Fruit fly (Drosophila melanogaster): ENCODE results near the gene Mpi.

The Mpi gene

dm6 chr3R:9710886-9711285 is 48.5 kb upstream of the Mpi start, which contains the start of the genes trbd and dmt (continued):
- TF ChIP-seq CG16813 (GFP tag; IDR thresholded peaks at IDR 0.05; ENCODE audit: partially characterized antibody) (no peak), Hr78 (GFP tag; optimal IDR thresholded peaks at IDR 0.05) (no peak), fd102C (GFP tag; optimal IDR thresholded peaks at IDR 0.05) (peak; percentile 55), croc (GFP tag; conservative IDR thresholded peaks at IDR 0.05) (0 out of 3 replicates have a peak, but pooled peaks have one; percentile 13), CG1792 (GFP tag; optimal IDR thresholded peaks at IDR 0.05) (peak; percentile 69), PHDP (tag; optimal IDR thresholded peaks at IDR 0.05) (no peak), CG3847 (GFP tag; IDR thresholded peaks at IDR 0.05) (no peak), CG31365 (tag; optimal IDR thresholded peaks at IDR 0.05) (no peak), ash1 (GFP tag; optimal IDR thresholded peaks at IDR 0.05) (no peak), CG4820 (GFP tag; optimal IDR thresholded peaks at IDR 0.05) (peak; percentile 30), CG7963 (GFP tag; IDR thresholded peaks at IDR 0.05; ENCODE audit: partially characterized antibody) (no peak), CG7357 (GFP tag; IDR thresholded peaks at IDR 0.05) (no peak), CG34224 (GFP tag; IDR thresholded peaks at IDR 0.05; ENCODE audit: partially characterized antibody) (no peak), schlank (tag; optimal IDR thresholded peaks at IDR 0.05) (peak; percentile 2), BEAF-32 (GFP tag; optimal IDR thresholded peaks at IDR 0.05) (peak; percentile 82), CG4617 (GFP tag; optimal IDR thresholded peaks at IDR 0.05; ENCODE audit: borderline replicate concordance) (peak; percentile 99), nau (GFP tag; optimal IDR thresholded peaks at IDR 0.05) (no peak), danr (GFP tag; IDR thresholded peaks at IDR 0.05) (no peak), Elba2 (GFP tag; optimal IDR thresholded peaks at IDR 0.05) (peak; percentile 72), CG1529 (GFP tag; optimal IDR thresholded peaks at IDR 0.05) (no peak), Pdp1 (GFP tag; optimal IDR thresholded peaks at IDR 0.05) (peak in 1 of 2 experiments; percentile 52), Adf1 (GFP tag; IDR thresholded peaks at IDR 0.05) (no peak), H2.0 (GFP tag; IDR thresholded peaks at IDR 0.05) (no peak), CG7786 (GFP tag; optimal IDR thresholded peaks at IDR 0.05) (peak; percentile 62), Gsc (GFP tag; IDR thresholded peaks at IDR 0.05) (no peak), CG2712 (tag; optimal IDR thresholded peaks at IDR 0.05) (no peak), CG15696 (tag; optimal IDR thresholded peaks at IDR 0.05) (no peak), CG10209 (GFP tag; optimal IDR thresholded peaks at IDR 0.05) (no peak), jigr1 (GFP tag; IDR thresholded peaks at IDR 0.05) (no peak), z (GFP tag; IDR thresholded peaks at IDR 0.05) (no peak), gt (GFP tag; IDR thresholded peaks at IDR 0.05) (no peak), Atf6 (GFP tag; IDR thresholded peaks at IDR 0.05) (no peak), sqz (GFP tag; optimal IDR thresholded peaks at IDR 0.05) (no peak), lola (GFP tag; optimal IDR thresholded peaks at IDR 0.05) (no peak), CG15073 (GFP tag; optimal IDR thresholded peaks at IDR 0.05) (no peak), vvl (GFP tag; IDR thresholded peaks at IDR 0.05) (no peak), CG13624 (GFP tag; optimal IDR thresholded peaks at IDR 0.05) (peak; percentile 76), pzg (GFP tag; optimal IDR thresholded peaks at IDR 0.05) (peak; percentile 100), CG12104 (GFP tag; optimal IDR thresholded peaks at IDR 0.05) (no peak), CG11247 (GFP tag; IDR thresholded peaks at IDR 0.05) (no peak), NC2α (GFP tag; optimal IDR thresholded peaks at IDR 0.05) (no peak), Meics (GFP tag; optimal IDR thresholded peaks at IDR 0.05) (no peak), CG8924 (tag; optimal IDR thresholded peaks at IDR 0.05) (no peak), CG7745 (tag; optimal IDR thresholded peaks at IDR 0.05) (no peak), stc (GFP tag; IDR thresholded peaks at IDR 0.05) (no peak), ato (GFP tag; IDR thresholded peaks at IDR 0.05; ENCODE audit: partially characterized antibody) (no peak), GATAe (GFP tag; conservative IDR thresholded peaks at IDR 0.05) (no peak), ranshi (GFP tag; IDR thresholded peaks at IDR 0.05) (no peak), CG18262 (tag; optimal IDR thresholded peaks at IDR 0.05) (no peak), CG2678 (tag; optimal IDR thresholded peaks at IDR 0.05) (no peak), wdn (GFP tag; IDR thresholded peaks at IDR 0.05) (no peak)

Data from whole organism, embryonic.